Fruit fly (Drosophila melanogaster): Measurements from ENCODE around the gene Nrt.

The Nrt gene

DNA sequence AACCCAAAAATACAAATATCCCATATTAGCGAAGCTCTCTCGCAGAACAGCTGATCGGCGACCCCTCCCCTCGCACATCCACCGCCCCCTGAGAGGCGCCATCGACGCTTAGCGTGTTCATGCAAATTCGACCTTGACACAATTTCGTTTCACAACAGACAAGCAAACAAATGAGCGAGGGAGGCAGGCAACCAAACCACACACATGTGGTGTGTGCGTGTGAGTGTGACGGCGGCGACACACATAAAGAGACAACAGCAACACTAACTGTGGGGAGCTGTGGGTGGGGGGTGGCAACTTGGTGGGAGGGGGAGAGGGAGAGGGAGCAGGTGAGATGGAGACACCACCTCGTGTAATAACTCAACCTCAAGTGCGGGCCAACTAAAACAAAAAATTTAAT, 58.9 kb downstream of the Nrt start:
- TF ChIP-seq CG17801 (GFP tag; optimal IDR thresholded peaks at IDR 0.05; ENCODE audit: partially characterized antibody) = no peak

DNA sequence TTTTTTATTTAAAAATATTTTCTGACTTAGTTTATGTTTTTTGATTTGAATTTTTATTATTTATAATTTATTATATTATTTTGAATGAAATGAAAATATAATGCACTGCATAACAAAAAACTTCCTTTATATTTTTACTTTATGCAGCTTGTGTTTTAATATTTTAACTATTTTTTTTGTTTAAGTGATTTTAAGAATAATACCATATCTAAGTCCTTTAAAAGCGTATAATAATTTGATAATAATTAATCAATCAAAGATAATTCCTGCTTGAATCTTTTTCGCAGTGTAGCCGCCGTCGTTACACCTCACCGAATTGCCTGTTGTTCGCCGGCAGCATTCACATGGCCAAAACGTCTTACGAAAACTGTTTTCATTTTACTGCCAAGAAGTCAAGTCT, 59.3 kb downstream of the Nrt start:
- no peak for TF ChIP-seq CG17801 (GFP tag; optimal IDR thresholded peaks at IDR 0.05; ENCODE audit: partially characterized antibody)

Data from ovary, adult (tissue).